Fruit fly (Drosophila melanogaster): Measurements from ENCODE around the gene Cpr92F.

DNA sequence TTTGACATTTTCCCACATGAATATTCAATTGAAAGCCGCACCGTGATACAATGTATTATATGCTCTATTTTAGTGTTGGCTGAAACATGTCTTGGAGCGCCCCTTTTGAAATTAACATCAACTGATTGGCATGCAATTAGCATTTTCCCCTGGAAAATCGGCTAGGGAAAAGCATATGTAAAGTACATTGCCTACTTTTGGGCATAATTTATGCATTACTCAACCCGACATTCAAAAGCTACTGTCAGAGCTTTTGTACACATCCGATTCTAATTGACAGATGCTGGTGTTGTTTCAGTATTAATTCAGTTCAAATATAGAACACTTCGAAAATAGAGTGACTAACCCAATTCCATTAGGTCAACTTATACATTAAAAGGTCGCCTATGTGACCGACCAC is 6.4 kb downstream of the Cpr92F start:
- TF ChIP-seq psq (optimal IDR thresholded peaks at IDR 0.05) (no peak), ttk (optimal IDR thresholded peaks at IDR 0.05) (no peak)

Data from Kc167 (cell line).